Worm (Caenorhabditis elegans): ENCODE results near the gene F59A6.10.

DNA sequence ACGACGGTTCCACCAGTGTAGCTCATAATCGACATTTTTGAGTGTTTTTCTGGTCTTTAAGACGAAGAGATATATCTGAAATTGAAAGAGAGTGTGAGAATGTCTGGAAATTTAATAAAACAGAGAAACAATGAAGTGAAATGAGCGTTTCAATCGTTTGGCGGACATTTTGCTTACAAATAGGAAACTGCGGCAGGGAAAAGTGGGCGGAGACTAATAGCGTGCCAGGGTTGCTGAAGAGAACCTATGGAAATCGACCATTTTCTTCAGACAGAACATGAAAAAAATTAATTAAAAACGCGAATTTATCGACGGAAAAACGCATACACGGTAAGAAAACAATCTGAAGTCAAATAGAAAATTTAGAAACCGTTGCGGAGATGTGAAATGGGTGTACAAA lies 48.4 kb upstream of the F59A6.10 start, which contains the start of gene pbs-3:
- TF ChIP-seq nhr-76 (tag; optimal IDR thresholded peaks at IDR 0.05), result no peak
- TF ChIP-seq ama-1 (optimal IDR thresholded peaks at IDR 0.05), result peak; percentile 66
- TF ChIP-seq zfp-3 (GFP tag; conservative IDR thresholded peaks at IDR 0.05), result no peak
- TF ChIP-seq skn-1 (tag; optimal IDR thresholded peaks at IDR 0.05), result no peak
- no peak for TF ChIP-seq nhr-237 (tag; optimal IDR thresholded peaks at IDR 0.05)
- TF ChIP-seq F49E8.2 (tag; optimal IDR thresholded peaks at IDR 0.05; ENCODE audit: borderline replicate concordance), result no peak
- TF ChIP-seq mxl-2 (GFP tag; conservative IDR thresholded peaks at IDR 0.05), result no peak
- TF ChIP-seq lin-39 (tag; optimal IDR thresholded peaks at IDR 0.05), result no peak
- no peak for TF ChIP-seq zip-11 (GFP tag; IDR thresholded peaks at IDR 0.05)
- TF ChIP-seq set-16 (GFP tag; IDR thresholded peaks at IDR 0.05), result no peak
- no peak for TF ChIP-seq aly-2 (tag; optimal IDR thresholded peaks at IDR 0.05)
- TF ChIP-seq zfp-2 (tag; optimal IDR thresholded peaks at IDR 0.05), result no peak
- TF ChIP-seq cey-2 (tag; optimal IDR thresholded peaks at IDR 0.05; ENCODE audit: borderline replicate concordance, insufficient read depth), result no peak
